Worm (Caenorhabditis elegans) whole organism, L1 larva: Measurements from ENCODE around the gene B0310.6.

Experiments
- C04F5.9 ChIP-seq: sonication (generic microtip); optimal IDR thresholded peaks from 2 replicates; lab custom pipeline; 2016; ENCODE audit warnings: missing genetic modification characterization, missing compliant biosample characterization
- C34B4.2 ChIP-seq: sonication (generic microtip); optimal IDR thresholded peaks from 2 replicates; lab custom pipeline; 2017; ENCODE audit warnings: mild to moderate bottlenecking, missing genetic modification characterization, missing compliant biosample characterization
- F16B12.6 ChIP-seq: fragments of 150-350 bp; optimal IDR thresholded peaks from 2 replicates; lab custom pipeline; 2014; ENCODE audit warnings: missing biosample characterization, missing genetic modification characterization
- alr-1 ChIP-seq: fragments of 200-800 bp; sonication (Bioruptor generic); optimal IDR thresholded peaks from 2 replicates; lab custom pipeline; 2018; ENCODE audit warnings: borderline replicate concordance, mild to moderate bottlenecking, missing genetic modification characterization, missing compliant biosample characterization
- blmp-1 ChIP-seq: fragments of 150-350 bp; optimal IDR thresholded peaks from 2 replicates; lab custom pipeline; 2014; ENCODE audit warnings: missing biosample characterization, missing genetic modification characterization
- ceh-63 ChIP-seq: fragments of 200-800 bp; sonication (Bioruptor generic); optimal IDR thresholded peaks from 2 replicates; lab custom pipeline; 2018; ENCODE audit warnings: mild to moderate bottlenecking, missing genetic modification characterization, missing compliant biosample characterization
- ceh-8 ChIP-seq: fragments of 200-800 bp; sonication (Bioruptor generic); optimal IDR thresholded peaks from 2 replicates; lab custom pipeline; 2018; ENCODE audit warnings: mild to moderate bottlenecking, missing genetic modification characterization, moderate library complexity, missing compliant biosample characterization
- ceh-82 ChIP-seq, 3 experiments: fragments of 150-350 bp in 1 of 3; sonication (generic microtip) in 2 of 3; optimal IDR thresholded peaks; 2 replicates each; lab custom pipeline; 2014 to 2017; ENCODE audit warnings: missing biosample characterization in 3 of 3, missing genetic modification characterization in 3 of 3
- ces-1 ChIP-seq: fragments of 150-350 bp; optimal IDR thresholded peaks from 2 replicates; lab custom pipeline; 2014; ENCODE audit warnings: missing biosample characterization, missing genetic modification reagents, missing genetic modification characterization
- dpl-1 ChIP-seq, 3 experiments: fragments of 150-350 bp in 2 of 3; sonication (generic microtip) in 1 of 3; optimal IDR thresholded peaks; 2 replicates each; lab custom pipeline; 2014 to 2017; ENCODE audit warnings: missing biosample characterization in 3 of 3, missing genetic modification characterization in 3 of 3, missing genetic modification reagents in 3 of 3
- dsc-1 ChIP-seq: sonication (generic microtip); optimal IDR thresholded peaks from 2 replicates; lab custom pipeline; 2016; ENCODE audit warnings: mild to moderate bottlenecking, missing genetic modification characterization, missing compliant biosample characterization
- efl-3 ChIP-seq: fragments of 200-800 bp; sonication (Bioruptor generic); optimal IDR thresholded peaks from 2 replicates; lab custom pipeline; 2018; ENCODE audit warnings: mild to moderate bottlenecking, missing genetic modification characterization, missing compliant biosample characterization
- elt-2 ChIP-seq: sonication (generic microtip); optimal IDR thresholded peaks from 2 replicates; lab custom pipeline; 2016; ENCODE audit warnings: missing genetic modification characterization, mild to moderate bottlenecking, inconsistent platforms, missing compliant biosample characterization, missing genetic modification reagents
- fkh-8 ChIP-seq: sonication (generic microtip); optimal IDR thresholded peaks from 2 replicates; lab custom pipeline; 2016; ENCODE audit warnings: mild to moderate bottlenecking, missing genetic modification characterization, missing compliant biosample characterization
- fos-1 ChIP-seq: fragments of 150-350 bp; optimal IDR thresholded peaks from 2 replicates; lab custom pipeline; 2014; ENCODE audit warnings: missing biosample characterization, missing genetic modification characterization
- lin-13 ChIP-seq: fragments of 150-350 bp; optimal IDR thresholded peaks from 2 replicates; lab custom pipeline; 2014; ENCODE audit warnings: missing biosample characterization, missing genetic modification reagents, missing genetic modification characterization
- lin-14 ChIP-seq: fragments of 200-800 bp; sonication (Bioruptor generic); optimal IDR thresholded peaks from 2 replicates; lab custom pipeline; 2018; ENCODE audit warnings: mild to moderate bottlenecking, missing genetic modification characterization, moderate library complexity, missing compliant biosample characterization
- lin-15B ChIP-seq: fragments of 150-350 bp; sonication (generic microtip); optimal IDR thresholded peaks from 3 replicates; lab custom pipeline; 2014; ENCODE audit warnings: missing biosample characterization, missing genetic modification characterization
- lin-35 ChIP-seq, 2 experiments: fragments of 150-350 bp; optimal IDR thresholded peaks; 2 replicates each; lab custom pipeline; 2014; ENCODE audit warnings: missing biosample characterization in 2 of 2, missing genetic modification characterization in 2 of 2, missing genetic modification reagents in 2 of 2
- lin-39 ChIP-seq: fragments of 150-350 bp; optimal IDR thresholded peaks from 2 replicates; lab custom pipeline; 2014; ENCODE audit warnings: missing biosample characterization, missing genetic modification reagents, missing genetic modification characterization
- lir-3 ChIP-seq: sonication (generic microtip); optimal IDR thresholded peaks from 2 replicates; lab custom pipeline; 2016; ENCODE audit warnings: mild to moderate bottlenecking, missing genetic modification characterization, moderate library complexity, missing compliant biosample characterization; ENCODE audit not compliant: poor library complexity
- mep-1 ChIP-seq: fragments of 150-350 bp; optimal IDR thresholded peaks from 2 replicates; lab custom pipeline; 2014; ENCODE audit warnings: missing biosample characterization, missing genetic modification characterization
- nhr-237 ChIP-seq: fragments of 150-350 bp; optimal IDR thresholded peaks from 2 replicates; lab custom pipeline; 2014; ENCODE audit warnings: missing biosample characterization, missing genetic modification characterization
- nhr-28 ChIP-seq: fragments of 150-350 bp; optimal IDR thresholded peaks from 2 replicates; lab custom pipeline; 2014; ENCODE audit warnings: missing biosample characterization, missing genetic modification characterization
- nhr-47 ChIP-seq: sonication (generic microtip); optimal IDR thresholded peaks from 2 replicates; lab custom pipeline; 2016; ENCODE audit warnings: mild to moderate bottlenecking, missing genetic modification characterization, moderate library complexity, missing compliant biosample characterization
- pag-3 ChIP-seq: sonication (generic microtip); optimal IDR thresholded peaks from 2 replicates; lab custom pipeline; 2017; ENCODE audit warnings: missing genetic modification characterization, mild to moderate bottlenecking, missing compliant biosample characterization, antibody characterized with exemption, borderline replicate concordance; ENCODE audit not compliant: insufficient read depth
- snu-23 ChIP-seq: sonication (generic microtip); optimal IDR thresholded peaks from 2 replicates; lab custom pipeline; 2016; ENCODE audit warnings: missing genetic modification characterization, missing compliant biosample characterization
- tlp-1 ChIP-seq: fragments of 150-350 bp; optimal IDR thresholded peaks from 2 replicates; lab custom pipeline; 2014; ENCODE audit warnings: missing biosample characterization, missing genetic modification characterization
- unc-130 ChIP-seq: fragments of 150-350 bp; optimal IDR thresholded peaks from 2 replicates; lab custom pipeline; 2017; ENCODE audit warnings: missing biosample characterization, missing genetic modification characterization, inconsistent platforms
- unc-86 ChIP-seq: sonication (generic microtip); optimal IDR thresholded peaks from 2 replicates; lab custom pipeline; 2016; ENCODE audit warnings: missing genetic modification characterization, missing compliant biosample characterization
- unc-98 ChIP-seq: fragments of 200-800 bp; sonication (Bioruptor generic); IDR thresholded peaks from 2 replicates; pipeline ENCODE4 v1.3.6; 2022; ENCODE audit warnings: missing genetic modification characterization, missing compliant biosample characterization
- vab-15 ChIP-seq: sonication (generic microtip); optimal IDR thresholded peaks from 2 replicates; lab custom pipeline; 2017; ENCODE audit warnings: missing genotype, mild to moderate bottlenecking, missing genetic modification characterization, missing compliant biosample characterization
- xbp-1 ChIP-seq: sonication (generic microtip); optimal IDR thresholded peaks from 2 replicates; lab custom pipeline; 2016; ENCODE audit warnings: missing genetic modification characterization, missing compliant biosample characterization

B0310.6 gene

ce11 chrX:555043-555791 is 24.4 kb upstream of the B0310.6 start:
- no peak for TF ChIP-seq lin-14 (GFP tag; lab: Kevin White, UChicago)
- no peak for TF ChIP-seq dpl-1 (GFP tag; optimal IDR thresholded peaks at IDR 0.05; lab: Kevin White, UChicago)
- peak; percentile 66 for TF ChIP-seq elt-2 (tag; lab: Kevin White, UChicago)

DNA sequence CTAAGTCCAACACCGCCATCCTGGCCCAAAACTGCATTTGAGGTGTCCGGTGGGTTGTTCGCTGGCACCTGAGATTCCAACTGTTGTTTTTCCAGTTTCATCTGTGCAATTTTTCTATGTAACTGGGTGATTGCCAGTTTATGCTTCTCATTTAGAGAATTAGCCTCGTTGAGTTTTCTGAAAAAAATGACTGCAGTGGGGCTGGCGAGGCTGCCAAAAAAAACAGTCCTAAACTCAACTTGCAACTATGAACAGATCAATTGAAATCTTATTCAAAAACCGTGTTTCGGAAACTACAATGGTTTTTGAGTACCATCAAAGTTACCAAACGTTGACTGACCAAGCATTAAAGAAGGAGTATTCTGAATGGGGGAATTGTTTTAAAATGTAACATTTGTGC is 23.1 kb upstream of the B0310.6 start, which contains the start of gene F57C12.6:
F57C12.6 (minus strand) TSS at position 101 of the 400 bp plus-strand sequence.
- no peak for TF ChIP-seq xbp-1 (tag; lab: Kevin White, UChicago)
- TF ChIP-seq lin-39 (tag; lab: Kevin White, UChicago): no peak
- no peak for TF ChIP-seq unc-130 (tag; lab: Kevin White, UChicago)
- TF ChIP-seq ceh-8 (GFP tag; lab: Kevin White, UChicago): no peak
- TF ChIP-seq fkh-8 (tag; lab: Kevin White, UChicago): no peak
- no peak for TF ChIP-seq blmp-1
- no peak for TF ChIP-seq ceh-82 (tag; optimal IDR thresholded peaks at IDR 0.05; lab: Kevin White, UChicago)
- TF ChIP-seq ceh-63 (GFP tag; lab: Kevin White, UChicago): no peak
- TF ChIP-seq pag-3 (tag; lab: Kevin White, UChicago): no peak

DNA sequence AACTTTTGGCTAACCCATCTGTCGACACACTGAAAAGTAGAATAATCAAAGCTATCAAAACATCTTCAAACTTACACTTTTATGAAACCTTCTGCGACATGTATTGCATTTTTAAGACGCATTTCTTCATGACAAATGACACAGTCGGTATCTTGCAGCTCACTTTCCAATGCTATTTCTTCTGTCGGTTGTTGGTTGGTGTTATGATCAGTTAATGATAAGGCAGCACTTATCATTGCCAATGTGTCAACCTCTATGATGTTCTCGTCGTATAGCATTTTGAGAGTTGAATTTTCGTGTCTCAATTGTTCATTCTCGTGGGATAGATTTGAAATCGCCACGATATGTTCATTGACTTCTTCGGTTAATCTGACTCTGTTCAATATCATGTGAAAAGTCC is 22.6 kb upstream of the B0310.6 start:
- TF ChIP-seq nhr-237 (tag; lab: Kevin White, UChicago) (no peak), snu-23 (GFP tag; lab: Kevin White, UChicago) (no peak), nhr-28 (tag; lab: Kevin White, UChicago) (no peak), lin-35 (GFP tag; optimal IDR thresholded peaks at IDR 0.05; lab: Kevin White, UChicago) (peak in 1 of 2 experiments; percentile 19), lin-15B (tag; lab: Kevin White, UChicago) (no peak)

- no peak for TF ChIP-seq alr-1 (tag; lab: Kevin White, UChicago)
- no peak for TF ChIP-seq mep-1 (tag; lab: Kevin White, UChicago)
- peak; percentile 49 for TF ChIP-seq elt-2 (tag; lab: Kevin White, UChicago)
- TF ChIP-seq fkh-8 (tag; lab: Kevin White, UChicago): no peak
- peak in 1 of 2 experiments; percentile 25 for TF ChIP-seq lin-35 (GFP tag; optimal IDR thresholded peaks at IDR 0.05; lab: Kevin White, UChicago)
Measured at ce11 chrX:551175-551729, 20.4 kb upstream of the B0310.6 start, which contains the start of gene F57C12.2. TSS of gene F57C12.2 (minus strand) at chrX:551392.

DNA sequence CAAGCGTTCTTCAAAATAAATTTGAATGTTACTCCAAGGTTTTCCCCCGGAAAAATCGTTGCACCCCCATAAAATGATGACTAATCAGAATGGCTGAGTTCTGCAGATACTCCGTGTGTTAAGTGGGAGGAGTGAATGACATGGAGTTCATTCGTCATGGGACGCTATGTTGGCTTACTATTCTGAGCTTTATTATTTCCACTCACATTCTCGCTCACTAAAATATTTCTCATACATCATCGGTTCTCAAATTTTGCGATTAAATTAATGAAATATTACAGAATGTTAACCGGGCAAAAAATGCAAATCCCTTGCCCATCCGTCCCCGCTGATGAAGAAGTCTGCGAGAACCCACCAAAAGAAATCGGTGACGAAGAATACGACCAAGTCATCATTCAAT is 12.0 kb upstream of the B0310.6 start, which contains the start of gene F28C10.1:
F28C10.1 (plus strand) TSS at position 301 of the 400 bp plus-strand sequence.
- TF ChIP-seq vab-15 (tag; lab: Kevin White, UChicago): no peak

- no peak for TF ChIP-seq fos-1 (tag; lab: Kevin White, UChicago)
- TF ChIP-seq C04F5.9 (tag; lab: Kevin White, UChicago): no peak
- no peak for TF ChIP-seq efl-3
- TF ChIP-seq lin-39 (tag; lab: Kevin White, UChicago): no peak
- no peak for TF ChIP-seq lin-13 (GFP tag; lab: Kevin White, UChicago)
- no peak for TF ChIP-seq dsc-1 (tag; lab: Kevin White, UChicago)
- TF ChIP-seq F16B12.6 (tag; lab: Kevin White, UChicago): no peak
- no peak for TF ChIP-seq ces-1
- TF ChIP-seq unc-98 (GFP tag; lab: Robert Waterston, UW): no peak
- TF ChIP-seq elt-2 (tag; lab: Kevin White, UChicago): no peak
- no peak for TF ChIP-seq tlp-1 (tag; lab: Kevin White, UChicago)
- no peak for TF ChIP-seq lir-3 (tag; lab: Kevin White, UChicago)
- no peak for TF ChIP-seq C34B4.2 (tag; lab: Kevin White, UChicago)
- TF ChIP-seq ceh-82 (tag; optimal IDR thresholded peaks at IDR 0.05; lab: Kevin White, UChicago): no peak
- TF ChIP-seq unc-86 (tag; lab: Kevin White, UChicago): no peak
- no peak for TF ChIP-seq fkh-8 (tag; lab: Kevin White, UChicago)
- no peak for TF ChIP-seq nhr-47 (tag; lab: Kevin White, UChicago)
Measured at ce11 chrX:538083-538482, 7.3 kb upstream of the B0310.6 start.
